Worm (Caenorhabditis elegans) whole organism, late embryonic: Measurements from ENCODE around the gene slrp-1.

Experiments
- C08G9.2 ChIP-seq: sonication (generic microtip); optimal IDR thresholded peaks from 2 replicates; lab custom pipeline; 2016; ENCODE audit warnings: mild to moderate bottlenecking, missing genetic modification characterization, moderate library complexity, missing compliant biosample characterization
- C38D4.7 ChIP-seq: fragments of 200-800 bp; sonication (Bioruptor generic); optimal IDR thresholded peaks from 2 replicates; lab custom pipeline; 2018; ENCODE audit warnings: mild to moderate bottlenecking, missing genetic modification characterization, moderate library complexity, missing compliant biosample characterization
- F13H6.1 ChIP-seq: sonication (generic microtip); optimal IDR thresholded peaks from 2 replicates; lab custom pipeline; 2016; ENCODE audit warnings: missing genetic modification characterization, missing compliant biosample characterization
- T23F11.4 ChIP-seq: fragments of 200-800 bp; sonication (Bioruptor generic); optimal IDR thresholded peaks from 2 replicates; lab custom pipeline; 2018; ENCODE audit warnings: mild to moderate bottlenecking, missing genetic modification characterization, missing compliant biosample characterization
- ceh-14 ChIP-seq: sonication (generic microtip); optimal IDR thresholded peaks from 2 replicates; lab custom pipeline; 2016; ENCODE audit warnings: missing genotype, missing genetic modification characterization, missing compliant biosample characterization
- ceh-18 ChIP-seq: sonication (generic microtip); optimal IDR thresholded peaks from 2 replicates; lab custom pipeline; 2016; ENCODE audit warnings: missing genetic modification characterization, missing compliant biosample characterization
- ceh-2 ChIP-seq: sonication (generic microtip); optimal IDR thresholded peaks from 2 replicates; lab custom pipeline; 2016; ENCODE audit warnings: missing genotype, missing genetic modification characterization, missing compliant biosample characterization
- ceh-22 ChIP-seq: sonication (generic microtip); optimal IDR thresholded peaks from 2 replicates; lab custom pipeline; 2017; ENCODE audit warnings: missing biosample characterization, missing genetic modification characterization
- ceh-24 ChIP-seq: sonication (generic microtip); optimal IDR thresholded peaks from 2 replicates; lab custom pipeline; 2016; ENCODE audit warnings: mild to moderate bottlenecking, missing genetic modification characterization, missing compliant biosample characterization
- ceh-30 ChIP-seq: fragments of 150-350 bp; optimal IDR thresholded peaks from 2 replicates; lab custom pipeline; 2014; ENCODE audit warnings: missing biosample characterization, missing genetic modification characterization
- ceh-31 ChIP-seq: sonication (generic microtip); optimal IDR thresholded peaks from 2 replicates; lab custom pipeline; 2016; ENCODE audit warnings: missing genetic modification characterization, missing compliant biosample characterization
- dve-1 ChIP-seq: sonication (generic microtip); optimal IDR thresholded peaks from 2 replicates; lab custom pipeline; 2017; ENCODE audit warnings: antibody characterized with exemption, mild to moderate bottlenecking, missing genetic modification characterization, missing compliant biosample characterization
- elt-2 ChIP-seq: sonication (generic microtip); optimal IDR thresholded peaks from 2 replicates; lab custom pipeline; 2016; ENCODE audit warnings: missing genetic modification reagents, missing genetic modification characterization, missing compliant biosample characterization
- ets-4 ChIP-seq: sonication (generic microtip); optimal IDR thresholded peaks from 2 replicates; lab custom pipeline; 2016; ENCODE audit warnings: missing genetic modification characterization, missing compliant biosample characterization
- eyg-1 ChIP-seq: sonication (generic microtip); optimal IDR thresholded peaks from 2 replicates; lab custom pipeline; 2016; ENCODE audit warnings: missing genotype, missing genetic modification characterization, missing compliant biosample characterization
- fax-1 ChIP-seq: sonication (generic microtip); optimal IDR thresholded peaks from 2 replicates; lab custom pipeline; 2016; ENCODE audit warnings: missing genotype, missing genetic modification characterization, missing compliant biosample characterization
- fkh-10 ChIP-seq: fragments of 150-350 bp; optimal IDR thresholded peaks from 2 replicates; lab custom pipeline; 2014; ENCODE audit warnings: missing biosample characterization, missing genetic modification reagents, missing genetic modification characterization
- hlh-13 ChIP-seq: fragments of 200-800 bp; sonication (Bioruptor generic); optimal IDR thresholded peaks from 2 replicates; lab custom pipeline; 2018; ENCODE audit warnings: mild to moderate bottlenecking, missing genetic modification characterization, missing compliant biosample characterization
- hlh-15 ChIP-seq: sonication (generic microtip); optimal IDR thresholded peaks from 2 replicates; lab custom pipeline; 2016; ENCODE audit warnings: missing genetic modification characterization, missing compliant biosample characterization
- hlh-8 ChIP-seq: sonication (generic microtip); optimal IDR thresholded peaks from 2 replicates; lab custom pipeline; 2016; ENCODE audit warnings: missing genotype, missing genetic modification characterization, missing compliant biosample characterization
- lim-6 ChIP-seq: sonication (generic microtip); optimal IDR thresholded peaks from 2 replicates; lab custom pipeline; 2016; ENCODE audit warnings: missing genetic modification characterization, missing compliant biosample characterization
- lin-11 ChIP-seq: fragments of 200-800 bp; sonication (Bioruptor generic); optimal IDR thresholded peaks from 2 replicates; lab custom pipeline; 2018; ENCODE audit warnings: mild to moderate bottlenecking, missing genetic modification characterization, missing compliant biosample characterization
- mec-3 ChIP-seq: sonication (generic microtip); optimal IDR thresholded peaks from 2 replicates; lab custom pipeline; 2016; ENCODE audit warnings: borderline replicate concordance, missing genetic modification characterization, missing compliant biosample characterization
- nfya-1 ChIP-seq: sonication (generic microtip); optimal IDR thresholded peaks from 2 replicates; lab custom pipeline; 2017; ENCODE audit warnings: missing genetic modification characterization, mild to moderate bottlenecking, missing compliant biosample characterization, antibody characterized with exemption, moderate library complexity
- pha-2 ChIP-seq: sonication (generic microtip); optimal IDR thresholded peaks from 2 replicates; lab custom pipeline; 2017; ENCODE audit warnings: mild to moderate bottlenecking, missing genetic modification characterization, missing compliant biosample characterization
- pqm-1 ChIP-seq: sonication (generic microtip); optimal IDR thresholded peaks from 2 replicates; lab custom pipeline; 2016; ENCODE audit warnings: missing genetic modification characterization, missing compliant biosample characterization
- ref-2 ChIP-seq: sonication (generic microtip); optimal IDR thresholded peaks from 2 replicates; lab custom pipeline; 2016; ENCODE audit warnings: missing genetic modification characterization, missing compliant biosample characterization
- rnt-1 ChIP-seq: sonication (generic microtip); optimal IDR thresholded peaks from 2 replicates; lab custom pipeline; 2016; ENCODE audit warnings: missing genetic modification characterization, missing compliant biosample characterization
- sdc-2 ChIP-seq: sonication (generic microtip); optimal IDR thresholded peaks from 2 replicates; lab custom pipeline; 2016; ENCODE audit warnings: missing genotype, missing genetic modification characterization, missing compliant biosample characterization
- sox-2 ChIP-seq: fragments of 200-800 bp; sonication (Bioruptor generic); IDR thresholded peaks from 2 replicates; pipeline ENCODE4 v1.3.6; 2022; ENCODE audit warnings: missing genetic modification reagents, missing genetic modification characterization, missing compliant biosample characterization
- sox-4 ChIP-seq: sonication (generic microtip); optimal IDR thresholded peaks from 2 replicates; lab custom pipeline; 2017; ENCODE audit warnings: mild to moderate bottlenecking, missing genetic modification characterization, inconsistent platforms, missing compliant biosample characterization
- tbx-2 ChIP-seq: sonication (generic microtip); optimal IDR thresholded peaks from 2 replicates; lab custom pipeline; 2016; ENCODE audit warnings: missing genetic modification characterization, missing compliant biosample characterization
- tbx-7 ChIP-seq: sonication (generic microtip); optimal IDR thresholded peaks from 2 replicates; lab custom pipeline; 2016; ENCODE audit warnings: missing genotype, missing genetic modification characterization, missing compliant biosample characterization
- ttx-3 ChIP-seq: sonication (generic microtip); optimal IDR thresholded peaks from 2 replicates; lab custom pipeline; 2016; ENCODE audit warnings: missing genetic modification reagents, missing genetic modification characterization, missing compliant biosample characterization
- unc-42 ChIP-seq: sonication (generic microtip); optimal IDR thresholded peaks from 2 replicates; lab custom pipeline; 2016; ENCODE audit warnings: missing genotype, missing genetic modification characterization, missing compliant biosample characterization
- unc-55 ChIP-seq: sonication (generic microtip); optimal IDR thresholded peaks from 2 replicates; lab custom pipeline; 2017; ENCODE audit warnings: missing biosample characterization, missing genetic modification reagents, missing genetic modification characterization
- unc-86 ChIP-seq: sonication (generic microtip); optimal IDR thresholded peaks from 2 replicates; lab custom pipeline; 2016; ENCODE audit warnings: missing genetic modification characterization, missing compliant biosample characterization
- zip-5 ChIP-seq: sonication (generic microtip); optimal IDR thresholded peaks from 2 replicates; lab custom pipeline; 2016; ENCODE audit warnings: missing genetic modification characterization, missing compliant biosample characterization
- ztf-16 ChIP-seq: sonication (generic microtip); optimal IDR thresholded peaks from 2 replicates; lab custom pipeline; 2017; ENCODE audit warnings: missing genetic modification characterization, missing compliant biosample characterization

slrp-1 gene

DNA sequence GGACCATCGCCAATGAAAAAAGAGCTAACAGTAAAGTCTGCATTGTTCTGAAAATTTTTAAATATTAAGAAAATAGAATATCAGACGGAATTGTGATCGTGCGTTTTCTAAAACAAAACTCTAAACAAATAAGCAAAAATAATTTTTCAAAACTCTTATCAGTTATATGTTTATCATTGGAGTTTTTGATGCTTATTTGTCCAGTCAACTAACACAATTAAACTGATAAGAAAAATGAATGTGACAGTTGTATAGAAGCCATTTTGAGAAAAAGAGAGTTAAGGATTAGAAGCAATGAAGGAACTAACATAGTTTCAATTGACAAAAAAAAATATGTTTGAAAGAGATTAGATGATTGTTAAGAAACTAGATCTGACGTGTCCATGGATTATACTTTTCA lies 35.0 kb upstream of the slrp-1 start, which contains the start of gene ttr-44:
TSS of gene ttr-44 (minus strand) at position 47 of the 400 bp plus-strand sequence.
- TF ChIP-seq elt-2 (tag; lab: Kevin White, UChicago) (peak; percentile 76), sox-2 (GFP tag; lab: Robert Waterston, UW) (no peak)

DNA sequence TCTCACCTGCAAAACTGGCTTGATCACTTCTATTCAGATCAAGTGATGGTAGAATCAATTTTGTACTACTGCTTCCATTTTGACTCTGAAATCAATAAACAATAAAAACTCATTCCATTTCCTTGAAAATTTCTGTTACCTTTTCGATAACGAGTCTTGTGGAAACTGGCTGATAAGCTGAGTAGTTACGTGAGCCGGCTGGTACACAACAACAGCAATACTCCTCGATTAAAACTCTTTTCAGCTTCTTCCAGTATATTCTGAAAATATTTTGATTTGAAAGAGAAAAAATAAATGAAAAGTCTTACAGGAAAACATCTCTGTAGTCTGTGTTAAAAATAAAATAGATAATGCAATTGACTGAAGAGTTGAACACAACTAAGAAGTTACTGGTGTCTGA lies 33.2 kb upstream of the slrp-1 start:
- TF ChIP-seq eyg-1 (no peak), hlh-13 (GFP tag; lab: Kevin White, UChicago) (no peak), fax-1 (no peak), unc-55 (no peak), ceh-30 (tag; lab: Kevin White, UChicago) (no peak), ceh-2 (no peak), nfya-1 (tag; lab: Kevin White, UChicago) (no peak), ceh-18 (tag; lab: Kevin White, UChicago) (no peak), hlh-15 (tag; lab: Kevin White, UChicago) (no peak)

DNA sequence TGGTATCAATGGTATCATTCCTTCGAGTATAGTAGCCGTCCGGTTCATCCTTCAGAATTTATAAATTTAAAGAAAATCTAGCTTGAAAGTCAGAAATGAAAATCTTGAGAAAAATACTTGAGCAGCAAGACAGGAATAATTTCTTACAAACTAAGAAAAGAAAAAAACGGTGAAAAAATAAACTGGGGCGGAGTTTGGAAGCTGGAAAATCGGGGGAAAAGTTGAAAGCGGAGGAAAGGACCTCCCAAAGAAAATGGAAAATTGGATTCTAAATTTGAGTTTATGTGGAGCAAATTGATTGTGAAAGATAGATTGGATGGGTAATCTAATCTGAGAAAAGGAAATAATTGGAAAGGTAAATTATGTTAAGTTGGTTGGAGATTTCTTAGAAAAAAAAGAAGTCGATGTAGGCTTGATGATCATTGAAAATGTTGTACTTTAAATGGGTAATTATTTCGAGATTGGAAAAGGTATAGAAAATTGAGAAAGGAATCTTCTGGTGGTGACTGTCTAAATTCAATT lies 29.5 kb upstream of the slrp-1 start, which contains the start of gene frpr-5:
TSS of gene frpr-5 (minus strand) at position 51 of the 522 bp plus-strand sequence.
- TF ChIP-seq unc-55 (no peak), sdc-2 (tag; lab: Kevin White, UChicago) (no peak), nfya-1 (tag; lab: Kevin White, UChicago) (no peak), unc-86 (tag; lab: Kevin White, UChicago) (no peak)

DNA sequence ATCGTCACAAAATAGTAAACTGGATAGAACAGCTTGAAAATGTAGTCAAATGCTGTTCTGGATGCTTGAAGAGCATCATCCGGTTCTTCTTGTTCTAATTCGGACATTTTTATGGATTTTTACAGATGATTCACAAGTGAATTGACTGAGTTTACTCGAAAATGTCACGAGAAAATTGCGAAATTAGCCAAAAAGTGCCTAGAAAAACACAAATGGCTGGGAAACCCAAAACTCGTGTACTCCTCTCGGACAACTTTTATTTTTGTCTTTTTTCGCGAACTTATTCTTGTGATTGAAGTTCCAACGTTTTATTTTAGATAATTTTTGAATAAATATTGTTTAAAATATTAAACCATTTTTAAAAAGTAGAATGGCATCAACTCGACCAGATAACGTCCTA lies 14.1 kb upstream of the slrp-1 start, which contains the start of the genes C56A3.4 and C56A3.5:
TSS of gene C56A3.4 (minus strand) at position 154 of the 400 bp plus-strand sequence.
TSS of gene C56A3.5 (plus strand) at position 367 of the 400 bp plus-strand sequence.
- TF ChIP-seq sdc-2 (tag; lab: Kevin White, UChicago) (no peak), ceh-31 (tag; lab: Kevin White, UChicago) (peak; percentile 16), pha-2 (tag; lab: Kevin White, UChicago) (no peak)

DNA sequence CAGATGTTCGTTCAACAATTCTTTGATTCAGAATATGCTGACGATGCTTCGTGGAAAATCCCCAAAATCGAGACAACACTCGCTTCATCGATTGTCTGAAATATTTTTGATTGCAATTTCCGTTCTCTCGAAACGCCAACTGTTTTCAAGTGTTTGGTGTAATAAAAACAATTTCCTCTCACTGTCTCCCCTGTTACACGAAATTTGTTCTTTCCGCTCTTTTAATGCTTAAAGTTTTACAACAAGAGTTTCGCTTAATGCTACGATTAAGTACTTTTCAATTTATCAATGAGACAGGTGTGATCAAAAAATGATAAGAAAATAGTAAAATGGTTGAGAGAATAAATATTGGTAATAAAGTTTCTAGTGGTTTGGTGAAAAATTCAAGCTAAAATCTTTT lies 9.4 kb upstream of the slrp-1 start, which contains the start of gene C56A3.6:
TSS of gene C56A3.6 (minus strand) at position 101 of the 400 bp plus-strand sequence.
- TF ChIP-seq tbx-2 (tag; lab: Kevin White, UChicago) = no peak
- no peak for TF ChIP-seq fkh-10 (GFP tag; lab: Kevin White, UChicago)
- no peak for TF ChIP-seq tbx-7 (tag; lab: Kevin White, UChicago)
- no peak for TF ChIP-seq ceh-14 (tag; lab: Kevin White, UChicago)
- no peak for TF ChIP-seq rnt-1 (tag; lab: Kevin White, UChicago)
- TF ChIP-seq sox-4 (tag; lab: Kevin White, UChicago) = no peak
- no peak for TF ChIP-seq ets-4
- TF ChIP-seq T23F11.4 (GFP tag; lab: Kevin White, UChicago) = no peak
- TF ChIP-seq ztf-16 (tag; lab: Kevin White, UChicago) = no peak
- TF ChIP-seq ceh-22 = no peak
- TF ChIP-seq lin-11 (tag; lab: Kevin White, UChicago) = no peak
- TF ChIP-seq unc-55 = no peak
- TF ChIP-seq ceh-18 (tag; lab: Kevin White, UChicago) = no peak
- TF ChIP-seq, all 69 proteins: peak for 0

DNA sequence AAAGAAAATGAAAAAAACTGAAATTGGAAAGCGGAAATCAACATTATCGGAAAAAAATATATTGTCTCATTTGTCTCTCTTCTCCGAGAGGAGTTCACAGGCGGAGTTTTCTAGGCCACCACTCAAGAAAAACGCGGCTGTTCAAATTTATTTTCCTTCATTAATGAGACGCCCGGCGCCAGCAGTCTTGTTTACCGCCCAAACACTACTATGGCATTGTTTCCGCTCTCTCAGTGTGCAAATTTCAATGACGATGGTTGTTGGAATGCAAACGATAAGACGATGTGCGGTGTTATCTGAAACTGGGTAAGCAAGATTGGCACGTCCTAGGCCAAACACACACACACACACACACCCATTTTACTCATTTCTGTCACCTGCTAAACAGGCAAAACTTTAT lies 8.9 kb upstream of the slrp-1 start, which contains the start of gene cav-2:
TSS of gene cav-2 (plus strand) at position 359 of the 400 bp plus-strand sequence.
- peak; percentile 82 for TF ChIP-seq ref-2
- peak; percentile 81 for TF ChIP-seq elt-2 (tag; lab: Kevin White, UChicago)
- peak; percentile 65 for TF ChIP-seq rnt-1 (tag; lab: Kevin White, UChicago)
- no peak for TF ChIP-seq lim-6 (tag; lab: Kevin White, UChicago)
- peak; percentile 72 for TF ChIP-seq unc-42 (tag; lab: Kevin White, UChicago)
- TF ChIP-seq dve-1 (tag; lab: Kevin White, UChicago) = peak; percentile 1
- peak; percentile 91 for TF ChIP-seq ceh-2
- TF ChIP-seq hlh-13 (GFP tag; lab: Kevin White, UChicago) = no peak
- TF ChIP-seq pqm-1 (tag; lab: Kevin White, UChicago) = peak; percentile 86
- peak; percentile 66 for TF ChIP-seq tbx-2 (tag; lab: Kevin White, UChicago)
- TF ChIP-seq ceh-22 = no peak
- no peak for TF ChIP-seq hlh-15 (tag; lab: Kevin White, UChicago)
- TF ChIP-seq zip-5 = peak; percentile 68
- peak; percentile 55 for TF ChIP-seq hlh-8
- peak; percentile 80 for TF ChIP-seq mec-3 (tag; lab: Kevin White, UChicago)
- no peak for TF ChIP-seq C38D4.7 (GFP tag; lab: Kevin White, UChicago)
- peak; percentile 41 for TF ChIP-seq fax-1
- TF ChIP-seq F13H6.1 = peak; percentile 57
- TF ChIP-seq tbx-7 (tag; lab: Kevin White, UChicago) = peak; percentile 86
- TF ChIP-seq ets-4 = peak; percentile 83
- TF ChIP-seq eyg-1 = peak; percentile 10
- no peak for TF ChIP-seq ttx-3 (tag; lab: Kevin White, UChicago)
- no peak for TF ChIP-seq sox-2 (GFP tag; lab: Robert Waterston, UW)
- TF ChIP-seq ceh-24 (tag; lab: Kevin White, UChicago) = no peak
- peak; percentile 97 for TF ChIP-seq C08G9.2
- TF ChIP-seq ceh-14 (tag; lab: Kevin White, UChicago) = peak; percentile 63
- no peak for TF ChIP-seq lin-11 (tag; lab: Kevin White, UChicago)
- peak; percentile 89 for TF ChIP-seq ceh-31 (tag; lab: Kevin White, UChicago)
